Worm (Caenorhabditis elegans) whole organism, midembryonic: ENCODE results near the gene srg-11.

Experiments
- flt-1 ChIP-seq: fragments of 200-800 bp; sonication (Bioruptor generic); IDR thresholded peaks from 2 replicates; pipeline ENCODE4 v1.3.6; 2022; ENCODE audit warnings: missing genetic modification characterization, missing compliant biosample characterization
- klf-2 ChIP-seq: fragments of 200-800 bp; sonication (Bioruptor generic); conservative IDR thresholded peaks from 2 replicates; pipeline ENCODE4 v1.3.6; 2022; ENCODE audit warnings: missing genetic modification reagents, missing genetic modification characterization, missing compliant biosample characterization
- med-1 ChIP-seq: sonication (generic microtip); optimal IDR thresholded peaks from 2 replicates; lab custom pipeline; 2017; ENCODE audit warnings: missing genetic modification characterization, mild to moderate bottlenecking, missing compliant biosample characterization, antibody characterized with exemption, missing genetic modification reagents; ENCODE audit not compliant: insufficient read depth

ce11 chrIII:4647878-4648277 is 31.9 kb upstream of the srg-11 start, which contains the start of gene T23F11.6:
- TF ChIP-seq klf-2 (GFP tag; lab: Robert Waterston, UW): no peak
- no peak for TF ChIP-seq flt-1 (GFP tag; lab: Robert Waterston, UW)
- no peak for TF ChIP-seq med-1
